Worm (Caenorhabditis elegans) whole organism, L4 larva: Measurements from ENCODE around the gene din-1.

ENCODE experiments used
- ZK337.2 ChIP-seq: fragments of 200-800 bp; sonication (Bioruptor generic); IDR thresholded peaks from 2 replicates; pipeline ENCODE4 v1.3.6; 2022; ENCODE audit warnings: missing genetic modification reagents, missing genetic modification characterization, missing compliant biosample characterization
- cey-2 ChIP-seq: sonication (generic microtip); optimal IDR thresholded peaks from 3 replicates; lab custom pipeline; 2017; ENCODE audit warnings: missing genetic modification characterization, mild to moderate bottlenecking, missing compliant biosample characterization, antibody characterized with exemption, borderline replicate concordance; ENCODE audit not compliant: insufficient read depth
- lsy-2 ChIP-seq, 2 experiments: fragments of 150-350 bp in 1 of 2; sonication (generic microtip) in 1 of 2; optimal IDR thresholded peaks; 2 replicates each; lab custom pipeline; 2014 to 2017; ENCODE audit warnings: missing biosample characterization in 2 of 2, missing genetic modification characterization in 2 of 2
- mxl-3 ChIP-seq: fragments of 200-800 bp; sonication (Bioruptor generic); optimal IDR thresholded peaks from 2 replicates; lab custom pipeline; 2018; ENCODE audit warnings: mild to moderate bottlenecking, missing genetic modification characterization, missing compliant biosample characterization
- nhr-237 ChIP-seq: sonication (generic microtip); optimal IDR thresholded peaks from 2 replicates; lab custom pipeline; 2017; ENCODE audit warnings: missing biosample characterization, missing genetic modification characterization
- nhr-25 ChIP-seq: sonication (generic microtip); optimal IDR thresholded peaks from 2 replicates; lab custom pipeline; 2017; ENCODE audit warnings: missing genetic modification characterization, mild to moderate bottlenecking, missing compliant biosample characterization, antibody characterized with exemption, moderate library complexity, borderline replicate concordance; ENCODE audit not compliant: insufficient read depth
- nhr-6 ChIP-seq: fragments of 150-350 bp; optimal IDR thresholded peaks from 2 replicates; lab custom pipeline; 2014; ENCODE audit warnings: missing biosample characterization, missing genetic modification characterization
- nhr-77 ChIP-seq: fragments of 150-350 bp; optimal IDR thresholded peaks from 2 replicates; lab custom pipeline; 2014; ENCODE audit warnings: missing biosample characterization, missing genetic modification characterization
- saeg-2 ChIP-seq: fragments of 200-800 bp; sonication (Bioruptor generic); IDR thresholded peaks from 2 replicates; pipeline ENCODE4 v1.3.6; 2022; ENCODE audit warnings: missing genetic modification reagents, missing genetic modification characterization, missing compliant biosample characterization
- snpc-1.2 ChIP-seq: fragments of 200-800 bp; sonication (Bioruptor generic); IDR thresholded peaks from 2 replicates; pipeline ENCODE4 v1.3.6; 2022; ENCODE audit warnings: missing genetic modification reagents, missing genetic modification characterization, missing compliant biosample characterization
- unc-130 ChIP-seq: sonication (generic microtip); optimal IDR thresholded peaks from 2 replicates; lab custom pipeline; 2016; ENCODE audit warnings: missing genetic modification reagents, missing genetic modification characterization, missing compliant biosample characterization
- zag-1 ChIP-seq: fragments of 150-350 bp; optimal IDR thresholded peaks from 2 replicates; lab custom pipeline; 2014; ENCODE audit warnings: missing biosample characterization, missing genetic modification characterization

- no peak for TF ChIP-seq nhr-237 (tag; lab: Kevin White, UChicago)
- TF ChIP-seq zag-1 (tag; lab: Kevin White, UChicago), result no peak
- peak; percentile 14 for TF ChIP-seq unc-130 (GFP tag; lab: Kevin White, UChicago)
- TF ChIP-seq nhr-77 (tag; lab: Kevin White, UChicago), result no peak
- TF ChIP-seq nhr-6 (tag; lab: Kevin White, UChicago), result peak; percentile 81
- TF ChIP-seq ZK337.2, result no peak
- TF ChIP-seq nhr-25 (tag; lab: Kevin White, UChicago), result no peak
- no peak for TF ChIP-seq mxl-3 (GFP tag; lab: Kevin White, UChicago)
- TF ChIP-seq saeg-2, result no peak
- no peak for TF ChIP-seq cey-2 (tag; lab: Kevin White, UChicago)
- TF ChIP-seq lsy-2 (tag; optimal IDR thresholded peaks at IDR 0.05; lab: Kevin White, UChicago), result peak in 1 of 2 experiments; percentile 34
- no peak for TF ChIP-seq snpc-1.2 (GFP tag; lab: Robert Waterston, UW)
Measured at ce11 chrII:11675877-11676473, 42.6 kb upstream of the din-1 start, which contains the start of the genes trr-1 and C47D12.2.
